Fruit fly (Drosophila melanogaster): ENCODE data around the gene FER.

Gene FER

dm6 chr3R:9342248-9342882, 52.0 kb downstream of the FER start (continued):
- no peak for TF ChIP-seq CG10274 (GFP tag; optimal IDR thresholded peaks at IDR 0.05)
- TF ChIP-seq CG10959 (GFP tag; IDR thresholded peaks at IDR 0.05) = no peak
- peak; percentile 65 for TF ChIP-seq unpg (GFP tag; optimal IDR thresholded peaks at IDR 0.05)
- TF ChIP-seq Dbx (GFP tag; IDR thresholded peaks at IDR 0.05) = peak; percentile 6; the same call in 1 of the 3 replicates
- TF ChIP-seq NFAT (GFP tag; IDR thresholded peaks at IDR 0.05) = no peak; the same call in 1 of the 2 replicates
- TF ChIP-seq shn (GFP tag; optimal IDR thresholded peaks at IDR 0.05) = no peak
- peak; percentile 39; the same call in 1 of the 2 replicates for TF ChIP-seq E2f2 (GFP tag; IDR thresholded peaks at IDR 0.05)
- TF ChIP-seq Poxn (GFP tag; IDR thresholded peaks at IDR 0.05) = no peak
- TF ChIP-seq repo (GFP tag; optimal IDR thresholded peaks at IDR 0.05) = no peak
- TF ChIP-seq CG6791 (GFP tag; IDR thresholded peaks at IDR 0.05; ENCODE audit: partially characterized antibody) = no peak
- TF ChIP-seq ranshi (GFP tag; IDR thresholded peaks at IDR 0.05) = no peak
- TF ChIP-seq nmo (GFP tag; optimal IDR thresholded peaks at IDR 0.05) = no peak
- peak; percentile 8 for TF ChIP-seq oc (tag; optimal IDR thresholded peaks at IDR 0.05)
- TF ChIP-seq Tbp (GFP tag; optimal IDR thresholded peaks at IDR 0.05) = no peak
- no peak for TF ChIP-seq tgo (GFP tag; IDR thresholded peaks at IDR 0.05)
- no peak for TF ChIP-seq slou (GFP tag; optimal IDR thresholded peaks at IDR 0.05)
- TF ChIP-seq tll (GFP tag; optimal IDR thresholded peaks at IDR 0.05) = no peak
- no peak for TF ChIP-seq Antp (GFP tag; optimal IDR thresholded peaks at IDR 0.05)
- TF ChIP-seq CG2116 (GFP tag; optimal IDR thresholded peaks at IDR 0.05) = peak; percentile 16
- no peak for TF ChIP-seq grn (GFP tag; optimal IDR thresholded peaks at IDR 0.05)
- peak in 1 of 2 experiments; percentile 71 for TF ChIP-seq eve (GFP tag; optimal IDR thresholded peaks at IDR 0.05)
- TF ChIP-seq Meics (GFP tag; optimal IDR thresholded peaks at IDR 0.05) = peak; percentile 60
- TF ChIP-seq bab2 (GFP tag; optimal IDR thresholded peaks at IDR 0.05) = no peak
- peak; percentile 10 for TF ChIP-seq MESR4 (GFP tag; optimal IDR thresholded peaks at IDR 0.05)
- peak; percentile 75 for TF ChIP-seq wek (GFP tag; optimal IDR thresholded peaks at IDR 0.05)
- peak in 1 of 2 experiments; percentile 38 for TF ChIP-seq insv (GFP tag; optimal IDR thresholded peaks at IDR 0.05)
- peak; percentile 23 for TF ChIP-seq sug (tag; optimal IDR thresholded peaks at IDR 0.05)
- TF ChIP-seq ind (GFP tag; optimal IDR thresholded peaks at IDR 0.05) = peak; percentile 25
- TF ChIP-seq Ssrp (tag; optimal IDR thresholded peaks at IDR 0.05) = no peak
- no peak for TF ChIP-seq Dad (GFP tag; optimal IDR thresholded peaks at IDR 0.05)
- TF ChIP-seq CG14050 (GFP tag; IDR thresholded peaks at IDR 0.05) = no peak
- no peak for TF ChIP-seq HmgD (GFP tag; optimal IDR thresholded peaks at IDR 0.05)
- peak; percentile 62; the same call in 2 of the 4 replicates for TF ChIP-seq chinmo (GFP tag; IDR thresholded peaks at IDR 0.05; ENCODE audit: partially characterized antibody)
- TF ChIP-seq CG30403 (GFP tag; optimal IDR thresholded peaks at IDR 0.05) = peak; percentile 38
- no peak for TF ChIP-seq danr (GFP tag; IDR thresholded peaks at IDR 0.05)
- peak; percentile 33 for TF ChIP-seq psq (GFP tag; optimal IDR thresholded peaks at IDR 0.05)
- peak; percentile 61 for TF ChIP-seq CG15601 (tag; optimal IDR thresholded peaks at IDR 0.05)
- TF ChIP-seq CG10147 (GFP tag; optimal IDR thresholded peaks at IDR 0.05) = no peak
- TF ChIP-seq Dp (GFP tag; optimal IDR thresholded peaks at IDR 0.05) = no peak
- no peak for TF ChIP-seq aop (GFP tag; IDR thresholded peaks at IDR 0.05)
- TF ChIP-seq ERR (GFP tag; optimal IDR thresholded peaks at IDR 0.05) = no peak
- no peak for TF ChIP-seq CG11085 (GFP tag; IDR thresholded peaks at IDR 0.05)
- TF ChIP-seq CrebB (tag; optimal IDR thresholded peaks at IDR 0.05) = peak; percentile 79
- TF ChIP-seq zf30C (GFP tag; optimal IDR thresholded peaks at IDR 0.05) = peak; percentile 46
- peak; percentile 30 for TF ChIP-seq Nf-YB (GFP tag; optimal IDR thresholded peaks at IDR 0.05)
- TF ChIP-seq HLH4C (GFP tag; IDR thresholded peaks at IDR 0.05; ENCODE audit: partially characterized antibody) = no peak
- peak in 1 of 2 experiments; percentile 17 for TF ChIP-seq Hr51 (GFP tag; optimal IDR thresholded peaks at IDR 0.05)
- no peak for TF ChIP-seq dimm (GFP tag; IDR thresholded peaks at IDR 0.05)
- no peak for TF ChIP-seq Hr78 (GFP tag; optimal IDR thresholded peaks at IDR 0.05)

Data from whole organism, embryonic.